Worm (Caenorhabditis elegans) whole organism, L4 larva: ENCODE measurements around the gene thn-2.

ENCODE experiments used
- F37D6.2 ChIP-seq: sonication (generic microtip); optimal IDR thresholded peaks from 2 replicates; lab custom pipeline; 2016; ENCODE audit warnings: mild to moderate bottlenecking, missing genetic modification characterization, missing compliant biosample characterization
- F44E2.7 ChIP-seq: fragments of 200-800 bp; sonication (Bioruptor generic); IDR thresholded peaks from 2 replicates; pipeline ENCODE4 v2.1.2; 2022; ENCODE audit warnings: missing genetic modification characterization, missing compliant biosample characterization
- T26A8.4 ChIP-seq: fragments of 200-800 bp; sonication (Bioruptor generic); IDR thresholded peaks from 2 replicates; pipeline ENCODE4 v1.3.6; 2022; ENCODE audit warnings: missing genetic modification characterization, missing compliant biosample characterization
- ama-1 ChIP-seq: fragments of 150-350 bp; optimal IDR thresholded peaks from 2 replicates; lab custom pipeline; 2014; ENCODE audit warnings: inconsistent platforms, mixed read lengths
- ceh-20 ChIP-seq: fragments of 200-800 bp; sonication (Bioruptor generic); IDR thresholded peaks from 2 replicates; pipeline ENCODE4 v1.3.6; 2022; ENCODE audit warnings: missing genetic modification reagents, missing genetic modification characterization, missing compliant biosample characterization
- ceh-28 ChIP-seq: fragments of 150-350 bp; optimal IDR thresholded peaks from 2 replicates; lab custom pipeline; 2014; ENCODE audit warnings: missing biosample characterization, missing genetic modification reagents, missing genetic modification characterization
- ceh-62 ChIP-seq: sonication (generic microtip); optimal IDR thresholded peaks from 2 replicates; lab custom pipeline; 2017; ENCODE audit warnings: missing biosample characterization, missing genetic modification characterization
- ctbp-1 ChIP-seq: fragments of 200-800 bp; sonication (Bioruptor generic); IDR thresholded peaks from 2 replicates; pipeline ENCODE4 v1.3.6; 2022; ENCODE audit warnings: missing genetic modification reagents, missing genetic modification characterization, missing compliant biosample characterization
- daf-12 ChIP-seq: fragments of 150-350 bp; optimal IDR thresholded peaks from 2 replicates; lab custom pipeline; 2014; ENCODE audit warnings: missing biosample characterization, missing genetic modification reagents, missing genetic modification characterization
- dpl-1 ChIP-seq: fragments of 150-350 bp; optimal IDR thresholded peaks from 2 replicates; lab custom pipeline; 2014; ENCODE audit warnings: missing biosample characterization, missing genetic modification reagents, missing genetic modification characterization
- duxl-1 ChIP-seq: sonication (generic microtip); optimal IDR thresholded peaks from 2 replicates; lab custom pipeline; 2016; ENCODE audit warnings: mild to moderate bottlenecking, missing genetic modification characterization, moderate library complexity, missing compliant biosample characterization; ENCODE audit not compliant: poor library complexity
- fkh-10 ChIP-seq: fragments of 150-350 bp; optimal IDR thresholded peaks from 2 replicates; lab custom pipeline; 2014; ENCODE audit warnings: missing biosample characterization, missing genetic modification reagents, missing genetic modification characterization
- hlh-11 ChIP-seq: fragments of 200-800 bp; sonication (Bioruptor generic); optimal IDR thresholded peaks from 2 replicates; lab custom pipeline; 2018; ENCODE audit warnings: mild to moderate bottlenecking, missing genetic modification characterization, missing compliant biosample characterization
- hlh-30 ChIP-seq: sonication (generic microtip); optimal IDR thresholded peaks from 2 replicates; lab custom pipeline; 2017; ENCODE audit warnings: antibody characterized with exemption, mild to moderate bottlenecking, missing genetic modification characterization, missing compliant biosample characterization; ENCODE audit not compliant: insufficient read depth
- madf-5 ChIP-seq, 2 experiments: fragments of 200-800 bp; sonication (Bioruptor generic); IDR thresholded peaks; 2 replicates each; pipeline ENCODE4 v1.3.6; 2022; ENCODE audit warnings: missing compliant biosample characterization in 2 of 2, missing genetic modification characterization in 2 of 2
- mxl-3 ChIP-seq: fragments of 200-800 bp; sonication (Bioruptor generic); optimal IDR thresholded peaks from 2 replicates; lab custom pipeline; 2018; ENCODE audit warnings: mild to moderate bottlenecking, missing genetic modification characterization, missing compliant biosample characterization
- nhr-11 ChIP-seq: fragments of 150-350 bp; optimal IDR thresholded peaks from 2 replicates; lab custom pipeline; 2014; ENCODE audit warnings: missing biosample characterization, missing genetic modification characterization
- php-3 ChIP-seq: fragments of 200-800 bp; sonication (Bioruptor generic); IDR thresholded peaks from 2 replicates; pipeline ENCODE4 v1.3.6; 2022; ENCODE audit warnings: missing genetic modification reagents, missing genetic modification characterization, missing compliant biosample characterization
- rbr-2 ChIP-seq: sonication (generic microtip); optimal IDR thresholded peaks from 2 replicates; lab custom pipeline; 2016; ENCODE audit warnings: missing genotype, missing genetic modification characterization, missing compliant biosample characterization
- saeg-2 ChIP-seq: fragments of 200-800 bp; sonication (Bioruptor generic); IDR thresholded peaks from 2 replicates; pipeline ENCODE4 v1.3.6; 2022; ENCODE audit warnings: missing genetic modification reagents, missing genetic modification characterization, missing compliant biosample characterization
- sdz-12 ChIP-seq: fragments of 200-800 bp; sonication (Bioruptor generic); optimal IDR thresholded peaks from 2 replicates; lab custom pipeline; 2018; ENCODE audit warnings: mild to moderate bottlenecking, missing genetic modification characterization, missing compliant biosample characterization
- set-16 ChIP-seq: fragments of 200-800 bp; sonication (Bioruptor generic); IDR thresholded peaks from 2 replicates; pipeline ENCODE4 v1.3.6; 2022; ENCODE audit warnings: missing genetic modification reagents, missing genetic modification characterization, missing compliant biosample characterization
- spr-3 ChIP-seq: fragments of 200-800 bp; sonication (Bioruptor generic); optimal IDR thresholded peaks from 2 replicates; lab custom pipeline; 2018; ENCODE audit warnings: mild to moderate bottlenecking, missing genetic modification characterization, missing compliant biosample characterization
- tag-97 ChIP-seq: fragments of 200-800 bp; sonication (Bioruptor generic); IDR thresholded peaks from 2 replicates; pipeline ENCODE4 v1.3.6; 2022; ENCODE audit warnings: missing genetic modification characterization, missing compliant biosample characterization
- unc-130 ChIP-seq: sonication (generic microtip); optimal IDR thresholded peaks from 2 replicates; lab custom pipeline; 2016; ENCODE audit warnings: missing genetic modification reagents, missing genetic modification characterization, missing compliant biosample characterization
- unc-62 ChIP-seq, 3 experiments: fragments of 150-350 bp in 1 of 3; sonication (generic microtip); optimal IDR thresholded peaks in 2 of 3; peaks in 1 of 3; 1 replicate in 1 of 3; 2 replicates in 2 of 3; lab custom pipeline; 2014 to 2017; ENCODE audit warnings: missing biosample characterization in 3 of 3, missing genetic modification characterization in 3 of 3, missing genetic modification reagents in 3 of 3, missing genotype in 1 of 3
- vab-7 ChIP-seq: fragments of 200-800 bp; sonication (Bioruptor generic); IDR thresholded peaks from 2 replicates; pipeline ENCODE4 v1.3.6; 2022; ENCODE audit warnings: missing genetic modification reagents, missing genetic modification characterization, missing compliant biosample characterization

The thn-2 gene

DNA sequence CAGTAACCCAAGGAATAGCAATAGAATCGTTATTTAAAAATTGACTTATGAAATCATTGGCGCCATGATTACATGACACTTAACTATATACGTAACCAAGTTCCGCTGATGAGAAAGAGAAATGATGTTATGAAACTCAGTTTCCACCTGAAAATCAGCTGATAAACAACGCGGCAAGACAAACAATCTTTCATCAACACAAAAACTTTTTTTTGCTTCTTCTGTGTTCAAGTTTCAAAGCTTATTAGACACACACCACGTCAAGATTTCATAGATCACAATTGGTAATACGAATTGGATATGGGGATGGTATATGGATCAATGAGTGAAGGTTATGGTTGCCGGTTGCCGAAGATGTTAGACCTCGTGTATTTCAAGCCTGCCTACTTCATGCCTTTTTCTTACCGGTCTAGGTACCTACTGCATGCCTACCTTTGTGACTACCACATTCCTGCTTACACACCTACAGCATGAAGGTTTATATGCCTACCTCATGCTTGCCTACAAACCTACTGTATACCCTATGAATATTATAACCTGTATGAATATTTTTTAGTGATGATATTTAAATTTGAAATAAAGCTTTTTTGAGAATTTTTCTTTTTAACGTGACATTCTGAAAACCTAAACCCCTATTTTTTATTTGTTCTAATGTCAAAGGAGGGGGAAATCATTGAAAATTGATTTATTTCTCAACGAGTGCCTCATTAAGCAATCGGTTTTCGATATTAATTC lies 45.9 kb upstream of the thn-2 start, which contains the start of the genes F19B6.10 and wht-5:
Gene F19B6.10 (plus strand): TSS at position 301 of the 735 bp plus-strand sequence.
Gene wht-5 (plus strand): TSS at position 685 of the 735 bp plus-strand sequence.
- TF ChIP-seq mxl-3 = no peak
- no peak for TF ChIP-seq sdz-12 (GFP tag; lab: Kevin White, UChicago)
- TF ChIP-seq spr-3 (GFP tag; lab: Kevin White, UChicago) = no peak

- no peak for TF ChIP-seq php-3 (GFP tag; lab: Robert Waterston, UW)
- TF ChIP-seq unc-62 (GFP tag; optimal IDR thresholded peaks at IDR 0.05 in 1 of 2; lab: Kevin White, UChicago) = peak in 1 of 2 experiments; percentile 91
- no peak for TF ChIP-seq unc-62 (tag; optimal IDR thresholded peaks at IDR 0.05; lab: Kevin White, UChicago)
Measured at ce11 chrIV:12340885-12341284, 42.1 kb upstream of the thn-2 start.

ce11 chrIV:12349639-12350038 lies 33.3 kb upstream of the thn-2 start, which contains the start of gene best-22:
TSS of gene best-22 (plus strand) at chrIV:12349939.
- TF ChIP-seq ceh-62 = no peak
- TF ChIP-seq duxl-1 (tag; lab: Kevin White, UChicago) = no peak
- no peak for TF ChIP-seq hlh-11 (tag; lab: Kevin White, UChicago)
- TF ChIP-seq nhr-11 = no peak
- TF ChIP-seq ceh-28 (tag; lab: Kevin White, UChicago) = no peak
- TF ChIP-seq saeg-2 (GFP tag; lab: Robert Waterston, UW) = no peak
- TF ChIP-seq dpl-1 (GFP tag; lab: Kevin White, UChicago) = no peak
- TF ChIP-seq hlh-30 (tag; lab: Kevin White, UChicago) = no peak
- TF ChIP-seq T26A8.4 (GFP tag; lab: Robert Waterston, UW) = no peak
- TF ChIP-seq vab-7 (GFP tag; lab: Robert Waterston, UW) = no peak
- no peak for TF ChIP-seq F37D6.2 (tag; lab: Kevin White, UChicago)
- TF ChIP-seq F44E2.7 (GFP tag; lab: Robert Waterston, UW) = no peak

DNA sequence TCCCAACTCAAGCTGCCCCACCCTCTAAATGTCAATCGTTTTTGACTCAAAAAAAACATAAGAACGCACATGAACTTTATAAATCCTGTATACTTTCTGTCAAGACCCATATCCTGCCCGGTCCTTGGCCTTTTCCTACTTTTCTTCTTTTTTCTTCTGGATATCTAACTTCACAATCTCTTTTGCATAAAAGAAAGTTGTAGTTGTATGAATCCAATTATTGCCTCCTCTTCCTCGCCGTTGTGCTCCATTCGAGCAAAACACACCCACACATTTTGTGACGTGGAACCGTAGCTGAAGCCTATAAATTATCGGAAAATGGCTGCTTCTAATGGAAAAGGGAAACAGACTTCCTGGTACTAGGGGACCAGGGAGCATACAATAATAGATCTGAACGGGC lies 32.7 kb upstream of the thn-2 start:
- TF ChIP-seq ceh-28 (tag; lab: Kevin White, UChicago) (no peak), unc-130 (GFP tag; lab: Kevin White, UChicago) (no peak), fkh-10 (peak; percentile 62), ctbp-1 (no peak), unc-62 (GFP tag; optimal IDR thresholded peaks at IDR 0.05 in 1 of 2; lab: Kevin White, UChicago) (peak in 1 of 2 experiments; percentile 56), unc-62 (tag; optimal IDR thresholded peaks at IDR 0.05; lab: Kevin White, UChicago) (no peak)

DNA sequence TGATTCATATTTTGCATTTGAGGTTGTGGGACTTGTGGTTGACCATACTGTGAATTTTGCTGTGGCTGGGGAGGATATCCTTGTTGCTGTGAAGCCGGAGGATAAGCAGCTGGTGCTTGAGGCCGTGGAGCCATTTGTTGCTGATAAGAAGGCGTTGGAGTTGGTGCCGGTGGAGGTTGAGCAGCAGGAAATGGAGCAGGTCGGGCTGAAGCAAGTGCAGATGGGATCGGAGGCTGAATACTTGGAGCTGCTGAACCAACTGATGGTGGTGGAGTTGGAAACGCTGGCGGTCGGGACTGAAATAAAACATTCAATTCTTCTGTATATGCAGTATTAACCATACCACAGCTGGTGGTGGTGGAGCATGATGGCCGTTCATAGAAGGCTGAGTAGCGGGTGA lies 23.0 kb upstream of the thn-2 start:
- TF ChIP-seq daf-12 (tag; lab: Kevin White, UChicago) (no peak), F37D6.2 (tag; lab: Kevin White, UChicago) (no peak), ama-1 (lab: Kevin White, UChicago) (no peak), set-16 (GFP tag; lab: Robert Waterston, UW) (peak; percentile 71), ceh-20 (GFP tag; lab: Robert Waterston, UW) (no peak), madf-5 (GFP tag; IDR thresholded peaks at IDR 0.05; lab: Robert Waterston, UW) (0 out of 4 replicates have a peak, but pooled peaks of 1 of the 2 experiments have one; percentile 3), saeg-2 (GFP tag; lab: Robert Waterston, UW) (no peak), tag-97 (no peak)

DNA sequence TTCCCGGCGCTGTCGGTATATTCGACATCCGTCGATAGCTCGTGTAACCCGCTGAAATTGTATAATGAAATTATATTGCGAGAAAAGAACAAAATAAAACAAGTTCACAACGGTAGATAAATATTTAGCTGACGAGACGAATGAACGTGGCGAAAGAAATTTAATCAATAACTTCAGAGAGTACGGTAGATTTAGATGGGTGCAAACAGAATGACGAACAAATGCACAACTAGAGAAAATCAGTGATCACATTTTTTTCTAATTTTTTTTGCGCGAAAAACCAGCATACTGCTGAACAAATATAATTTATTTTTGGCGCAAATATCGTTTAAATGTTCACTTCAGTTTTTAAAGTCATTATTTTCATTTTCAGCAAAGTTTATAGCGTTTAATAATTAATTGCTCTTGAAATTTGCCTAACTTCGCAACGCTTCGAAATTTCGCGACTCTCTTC lies 22.2 kb upstream of the thn-2 start, which contains the start of gene sec-24.2:
Gene sec-24.2 (minus strand): TSS at position 51 of the 454 bp plus-strand sequence.
- TF ChIP-seq unc-130 (GFP tag; lab: Kevin White, UChicago) (peak; percentile 1), rbr-2 (no peak)
